Worm (Caenorhabditis elegans) whole organism, mixed stage, embryonic: ENCODE measurements around the gene C25G4.3.

Experiments used
- M03D4.4 ChIP-seq: sonication (generic microtip); optimal IDR thresholded peaks from 2 replicates; lab custom pipeline; 2017; ENCODE audit warnings: mild to moderate bottlenecking, missing genetic modification characterization, missing compliant biosample characterization
- bed-3 ChIP-seq: fragments of 200-800 bp; sonication (Bioruptor generic); optimal IDR thresholded peaks from 3 replicates; lab custom pipeline; 2018; ENCODE audit warnings: mild to moderate bottlenecking, missing genetic modification characterization, moderate library complexity, missing compliant biosample characterization
- blmp-1 ChIP-seq: fragments of 150-350 bp; optimal IDR thresholded peaks from 2 replicates; lab custom pipeline; 2014; ENCODE audit warnings: missing biosample characterization, missing genetic modification characterization
- ceh-39 ChIP-seq: fragments of 150-350 bp; optimal IDR thresholded peaks from 2 replicates; lab custom pipeline; 2014; ENCODE audit warnings: missing biosample characterization, missing genetic modification characterization
- ceh-43 ChIP-seq: fragments of 200-800 bp; sonication (Bioruptor generic); optimal IDR thresholded peaks from 2 replicates; lab custom pipeline; 2018; ENCODE audit warnings: mild to moderate bottlenecking, missing genetic modification characterization, moderate library complexity, missing compliant biosample characterization
- ceh-83 ChIP-seq: fragments of 200-800 bp; sonication (Bioruptor generic); optimal IDR thresholded peaks from 2 replicates; lab custom pipeline; 2018; ENCODE audit warnings: mild to moderate bottlenecking, missing genetic modification characterization, missing compliant biosample characterization
- cnd-1 ChIP-seq: fragments of 200-800 bp; sonication (Bioruptor generic); optimal IDR thresholded peaks from 2 replicates; lab custom pipeline; 2018; ENCODE audit warnings: mild to moderate bottlenecking, missing genetic modification characterization, missing compliant biosample characterization
- drap-1 ChIP-seq: fragments of 200-800 bp; sonication (Bioruptor generic); optimal IDR thresholded peaks from 3 replicates; lab custom pipeline; 2018; ENCODE audit warnings: mild to moderate bottlenecking, missing genetic modification characterization, missing compliant biosample characterization
- elt-1 ChIP-seq: sonication (generic microtip); optimal IDR thresholded peaks from 2 replicates; lab custom pipeline; 2017; ENCODE audit warnings: missing genetic modification characterization, mild to moderate bottlenecking, missing compliant biosample characterization, antibody characterized with exemption, moderate library complexity, borderline replicate concordance; ENCODE audit not compliant: insufficient read depth
- elt-3 ChIP-seq: fragments of 150-350 bp; optimal IDR thresholded peaks from 2 replicates; lab custom pipeline; 2014; ENCODE audit warnings: missing biosample characterization, missing genetic modification characterization
- flh-1 ChIP-seq: fragments of 200-800 bp; sonication (Bioruptor generic); optimal IDR thresholded peaks from 2 replicates; lab custom pipeline; 2018; ENCODE audit warnings: mild to moderate bottlenecking, missing genetic modification characterization, moderate library complexity, missing compliant biosample characterization
- ham-2 ChIP-seq: fragments of 200-800 bp; sonication (Bioruptor generic); optimal IDR thresholded peaks from 2 replicates; lab custom pipeline; 2018; ENCODE audit warnings: mild to moderate bottlenecking, missing genetic modification characterization, missing compliant biosample characterization
- hlh-1 ChIP-seq: fragments of 150-350 bp; optimal IDR thresholded peaks from 2 replicates; lab custom pipeline; 2014; ENCODE audit warnings: missing biosample characterization, missing genetic modification reagents, missing genetic modification characterization
- lin-32 ChIP-seq: fragments of 200-800 bp; sonication (Bioruptor generic); optimal IDR thresholded peaks from 2 replicates; lab custom pipeline; 2018; ENCODE audit warnings: mild to moderate bottlenecking, missing genetic modification characterization, missing compliant biosample characterization
- lsy-2 ChIP-seq: fragments of 150-350 bp; optimal IDR thresholded peaks from 2 replicates; lab custom pipeline; 2014; ENCODE audit warnings: missing biosample characterization, missing genetic modification characterization
- mab-5 ChIP-seq: fragments of 150-350 bp; optimal IDR thresholded peaks from 2 replicates; lab custom pipeline; 2014; ENCODE audit warnings: missing biosample characterization, missing genetic modification characterization
- mls-2 ChIP-seq: sonication (generic microtip); optimal IDR thresholded peaks from 2 replicates; lab custom pipeline; 2016; ENCODE audit warnings: mild to moderate bottlenecking, missing genetic modification characterization, moderate library complexity, missing compliant biosample characterization
- nhr-12 ChIP-seq: fragments of 150-350 bp; optimal IDR thresholded peaks from 2 replicates; lab custom pipeline; 2014; ENCODE audit warnings: missing biosample characterization, missing genetic modification characterization
- nhr-2 ChIP-seq: fragments of 150-350 bp; optimal IDR thresholded peaks from 2 replicates; lab custom pipeline; 2014; ENCODE audit warnings: missing biosample characterization, missing genetic modification characterization
- nhr-237 ChIP-seq: fragments of 150-350 bp; optimal IDR thresholded peaks from 2 replicates; lab custom pipeline; 2014; ENCODE audit warnings: missing biosample characterization, missing genetic modification characterization
- nhr-28 ChIP-seq: fragments of 150-350 bp; optimal IDR thresholded peaks from 2 replicates; lab custom pipeline; 2014; ENCODE audit warnings: missing biosample characterization, missing genetic modification characterization
- nhr-76 ChIP-seq: sonication (generic microtip); optimal IDR thresholded peaks from 2 replicates; lab custom pipeline; 2017; ENCODE audit warnings: missing biosample characterization, missing genetic modification characterization
- sem-2 ChIP-seq: fragments of 200-800 bp; sonication (Bioruptor generic); optimal IDR thresholded peaks from 2 replicates; lab custom pipeline; 2018; ENCODE audit warnings: mild to moderate bottlenecking, missing genetic modification characterization, missing compliant biosample characterization
- snpc-4 ChIP-seq: fragments of 150-350 bp; optimal IDR thresholded peaks from 2 replicates; lab custom pipeline; 2014; ENCODE audit warnings: missing biosample characterization, missing genetic modification characterization
- sptf-1 ChIP-seq: sonication (generic microtip); optimal IDR thresholded peaks from 2 replicates; lab custom pipeline; 2017; ENCODE audit warnings: mild to moderate bottlenecking, missing genetic modification characterization, moderate library complexity, missing compliant biosample characterization
- tbx-8 ChIP-seq: fragments of 200-800 bp; sonication (Bioruptor generic); optimal IDR thresholded peaks from 2 replicates; lab custom pipeline; 2018; ENCODE audit warnings: mild to moderate bottlenecking, missing genetic modification characterization, moderate library complexity, missing compliant biosample characterization
- unc-120 ChIP-seq: sonication (generic microtip); optimal IDR thresholded peaks from 2 replicates; lab custom pipeline; 2017; ENCODE audit warnings: missing genetic modification characterization, missing compliant biosample characterization; ENCODE audit not compliant: poor library complexity, severe bottlenecking
- unc-39 ChIP-seq: fragments of 150-350 bp; optimal IDR thresholded peaks from 2 replicates; lab custom pipeline; 2014; ENCODE audit warnings: missing biosample characterization, missing genetic modification characterization
- unc-62 ChIP-seq: fragments of 150-350 bp; optimal IDR thresholded peaks from 2 replicates; lab custom pipeline; 2014; ENCODE audit warnings: missing biosample characterization, missing genetic modification reagents, missing genetic modification characterization
- zip-8 ChIP-seq: fragments of 150-350 bp; optimal IDR thresholded peaks from 2 replicates; lab custom pipeline; 2014; ENCODE audit warnings: missing biosample characterization, missing genetic modification characterization
- ztf-11 ChIP-seq: fragments of 150-350 bp; optimal IDR thresholded peaks from 2 replicates; lab custom pipeline; 2014; ENCODE audit warnings: missing biosample characterization, missing genetic modification characterization

The C25G4.3 gene

ce11 chrIV:12445463-12445934 is at the start of gene C25G4.3:
Gene C25G4.3 (minus strand): TSS chrIV:12445884.
- TF ChIP-seq mls-2 (tag; lab: Kevin White, UChicago) (no peak), lin-32 (GFP tag; lab: Kevin White, UChicago) (no peak), sptf-1 (tag; lab: Kevin White, UChicago) (no peak), snpc-4 (no peak), cnd-1 (no peak), tbx-8 (GFP tag; lab: Kevin White, UChicago) (no peak), blmp-1 (tag; lab: Kevin White, UChicago) (no peak), ham-2 (GFP tag; lab: Kevin White, UChicago) (no peak), flh-1 (GFP tag; lab: Kevin White, UChicago) (no peak), unc-120 (tag; lab: Kevin White, UChicago) (no peak), unc-62 (GFP tag; lab: Kevin White, UChicago) (no peak), elt-3 (tag; lab: Kevin White, UChicago) (no peak), drap-1 (GFP tag; lab: Kevin White, UChicago) (no peak), ztf-11 (tag; lab: Kevin White, UChicago) (no peak), hlh-1 (no peak), lsy-2 (tag; lab: Kevin White, UChicago) (no peak)

ce11 chrIV:12495196-12495595 is 49.5 kb upstream of the C25G4.3 start, which contains the start of gene sru-20:
Gene sru-20 (plus strand): TSS chrIV:12495496.
- TF ChIP-seq unc-39 (tag; lab: Kevin White, UChicago) (no peak), ztf-11 (tag; lab: Kevin White, UChicago) (no peak), elt-1 (tag; lab: Kevin White, UChicago) (no peak), sem-2 (no peak), blmp-1 (tag; lab: Kevin White, UChicago) (no peak), nhr-76 (tag; lab: Kevin White, UChicago) (no peak), ceh-43 (no peak), unc-120 (tag; lab: Kevin White, UChicago) (no peak), nhr-237 (tag; lab: Kevin White, UChicago) (no peak), mls-2 (tag; lab: Kevin White, UChicago) (no peak), nhr-2 (tag; lab: Kevin White, UChicago) (no peak), zip-8 (tag; lab: Kevin White, UChicago) (no peak)

- TF ChIP-seq M03D4.4 (tag; lab: Kevin White, UChicago) (no peak), ceh-83 (GFP tag; lab: Kevin White, UChicago) (no peak), blmp-1 (tag; lab: Kevin White, UChicago) (no peak), elt-3 (tag; lab: Kevin White, UChicago) (no peak), drap-1 (GFP tag; lab: Kevin White, UChicago) (no peak), nhr-237 (tag; lab: Kevin White, UChicago) (no peak), lsy-2 (tag; lab: Kevin White, UChicago) (no peak), ceh-43 (no peak), ham-2 (GFP tag; lab: Kevin White, UChicago) (no peak), mab-5 (tag; lab: Kevin White, UChicago) (no peak), nhr-12 (tag; lab: Kevin White, UChicago) (no peak), nhr-2 (tag; lab: Kevin White, UChicago) (no peak), flh-1 (GFP tag; lab: Kevin White, UChicago) (no peak), zip-8 (tag; lab: Kevin White, UChicago) (no peak)
- TF ChIP-seq, all 35 proteins: peak for 0
Measured at ce11 chrIV:12490491-12490890, 44.8 kb upstream of the C25G4.3 start, which contains the start of gene him-6. Gene him-6 (plus strand): TSS chrIV:12490791.

- TF ChIP-seq ceh-39 (tag; lab: Kevin White, UChicago) (no peak), bed-3 (GFP tag; lab: Kevin White, UChicago) (no peak), elt-3 (tag; lab: Kevin White, UChicago) (no peak), blmp-1 (tag; lab: Kevin White, UChicago) (no peak), hlh-1 (no peak), cnd-1 (no peak), nhr-28 (tag; lab: Kevin White, UChicago) (no peak)
Measured at ce11 chrIV:12487194-12487593, 41.5 kb upstream of the C25G4.3 start, which contains the start of gene sru-26. Gene sru-26 (plus strand): TSS chrIV:12487494.
